Worm (Caenorhabditis elegans): ENCODE results near the gene swip-10.

ce11 chrX:2138923-2139322 is 20.9 kb upstream of the swip-10 start:
- TF ChIP-seq snpc-4 (tag; optimal IDR thresholded peaks at IDR 0.05): no peak
- TF ChIP-seq zag-1 (tag; optimal IDR thresholded peaks at IDR 0.05): no peak
- no peak for TF ChIP-seq ama-1 (optimal IDR thresholded peaks at IDR 0.05)
- TF ChIP-seq nhr-237 (tag; optimal IDR thresholded peaks at IDR 0.05): no peak
- no peak for TF ChIP-seq lin-15B (tag; optimal IDR thresholded peaks at IDR 0.05)
- TF ChIP-seq nhr-11 (tag; optimal IDR thresholded peaks at IDR 0.05): no peak
- TF ChIP-seq aly-2 (tag; optimal IDR thresholded peaks at IDR 0.05): no peak
- no peak for TF ChIP-seq lin-39 (tag; optimal IDR thresholded peaks at IDR 0.05)
- no peak for TF ChIP-seq fos-1 (tag; optimal IDR thresholded peaks at IDR 0.05)
- TF ChIP-seq nhr-12 (tag; optimal IDR thresholded peaks at IDR 0.05): no peak
- no peak for TF ChIP-seq unc-62 (GFP tag; optimal IDR thresholded peaks at IDR 0.05)
- TF ChIP-seq elt-3 (tag; optimal IDR thresholded peaks at IDR 0.05): no peak
- no peak for TF ChIP-seq ZK546.5 (tag; optimal IDR thresholded peaks at IDR 0.05)
- TF ChIP-seq jun-1 (tag; optimal IDR thresholded peaks at IDR 0.05): no peak
